Fruit fly (Drosophila melanogaster) whole organism, adult: ENCODE measurements around the gene CG44158.

Experiments
- CG11617 ChIP-seq: fragments of 200-800 bp; sonication (Bioruptor generic); optimal IDR thresholded peaks from 2 replicates; lab custom pipeline; 2017; ENCODE audit warnings: mild to moderate bottlenecking, missing biosample characterization, missing genetic modification reagents, missing genetic modification characterization
- CG12768 ChIP-seq: fragments of 200-800 bp; sonication (Bioruptor generic); optimal IDR thresholded peaks from 2 replicates; lab custom pipeline; 2017; ENCODE audit warnings: missing biosample characterization, missing genetic modification characterization, mild to moderate bottlenecking, moderate library complexity, missing genetic modification reagents
- CG14711 ChIP-seq: fragments of 200-800 bp; sonication (Bioruptor generic); optimal IDR thresholded peaks from 2 replicates; lab custom pipeline; 2018; ENCODE audit warnings: missing biosample characterization, mild to moderate bottlenecking, missing genetic modification characterization, moderate library complexity
- CG1620 ChIP-seq: fragments of 200-800 bp; sonication (Bioruptor generic); optimal IDR thresholded peaks from 2 replicates; lab custom pipeline; 2016; ENCODE audit warnings: missing biosample characterization, missing genetic modification characterization
- CG33017 ChIP-seq: fragments of 200-800 bp; sonication (Bioruptor generic); optimal IDR thresholded peaks from 2 replicates; lab custom pipeline; 2018; ENCODE audit warnings: missing biosample characterization, mild to moderate bottlenecking, missing genetic modification characterization, moderate library complexity
- CG5204 ChIP-seq: fragments of 200-800 bp; sonication (Bioruptor generic); optimal IDR thresholded peaks from 2 replicates; lab custom pipeline; 2016; ENCODE audit warnings: missing biosample characterization, missing genetic modification characterization
- CG7045 ChIP-seq: fragments of 200-800 bp; sonication (Bioruptor generic); optimal IDR thresholded peaks from 2 replicates; lab custom pipeline; 2017; ENCODE audit warnings: missing biosample characterization, mild to moderate bottlenecking, missing genetic modification characterization
- CG7101 ChIP-seq: fragments of 200-800 bp; sonication (Bioruptor generic); optimal IDR thresholded peaks from 2 replicates; lab custom pipeline; 2018; ENCODE audit warnings: missing biosample characterization, mild to moderate bottlenecking, missing genetic modification characterization, moderate library complexity
- Clk ChIP-seq: fragments of 200-800 bp; sonication (Bioruptor generic); optimal IDR thresholded peaks from 2 replicates; lab custom pipeline; 2017; ENCODE audit warnings: missing biosample characterization, missing genetic modification characterization
- Crg-1 ChIP-seq: fragments of 200-800 bp; sonication (Bioruptor generic); optimal IDR thresholded peaks from 2 replicates; lab custom pipeline; 2016; ENCODE audit warnings: missing biosample characterization, missing genetic modification characterization
- Hr96 ChIP-seq: fragments of 200-800 bp; sonication (Bioruptor generic); optimal IDR thresholded peaks from 2 replicates; lab custom pipeline; 2016; ENCODE audit warnings: missing biosample characterization, missing genetic modification characterization
- Mnt ChIP-seq: fragments of 200-800 bp; sonication (Bioruptor generic); optimal IDR thresholded peaks from 2 replicates; lab custom pipeline; 2016; ENCODE audit warnings: missing biosample characterization, mild to moderate bottlenecking, missing genetic modification characterization
- bab1 ChIP-seq: fragments of 200-800 bp; sonication (Bioruptor generic); optimal IDR thresholded peaks from 3 replicates; lab custom pipeline; 2019; ENCODE audit warnings: missing biosample characterization, mild to moderate bottlenecking, missing genetic modification characterization, moderate library complexity
- cic ChIP-seq: fragments of 200-800 bp; sonication (Bioruptor generic); optimal IDR thresholded peaks from 2 replicates; lab custom pipeline; 2017; ENCODE audit warnings: missing biosample characterization, mild to moderate bottlenecking, missing genetic modification characterization, moderate library complexity
- cnc ChIP-seq, 2 experiments: fragments of >200 bp; optimal IDR thresholded peaks; 2 replicates each; lab custom pipeline; 2017
- kay ChIP-seq: fragments of 200-800 bp; sonication (Bioruptor generic); peaks from one replicate; lab custom pipeline; 2016; ENCODE audit warnings: missing biosample characterization, missing genetic modification characterization, borderline replicate concordance
- ovo ChIP-seq: fragments of 200-800 bp; sonication (Bioruptor generic); optimal IDR thresholded peaks from 2 replicates; lab custom pipeline; 2016; ENCODE audit warnings: missing biosample characterization, missing genetic modification characterization
- pad ChIP-seq: fragments of 200-800 bp; sonication (Bioruptor generic); optimal IDR thresholded peaks from 3 replicates; lab custom pipeline; 2017; ENCODE audit warnings: missing biosample characterization, missing genetic modification characterization, mild to moderate bottlenecking, moderate library complexity, missing genetic modification reagents
- tj ChIP-seq: fragments of 200-800 bp; sonication (Bioruptor generic); optimal IDR thresholded peaks from 3 replicates; lab custom pipeline; 2017; ENCODE audit warnings: missing biosample characterization, mild to moderate bottlenecking, missing genetic modification characterization, moderate library complexity
- toe ChIP-seq: fragments of 200-800 bp; sonication (Bioruptor generic); optimal IDR thresholded peaks from 2 replicates; lab custom pipeline; 2016; ENCODE audit warnings: missing biosample characterization, missing genetic modification characterization

CG44158 gene

dm6 chr3R:18243000-18243399 is 34.4 kb downstream of the CG44158 start:
- TF ChIP-seq bab1 = no peak
- peak in 1 of 2 experiments; percentile 35 for TF ChIP-seq cnc (optimal IDR thresholded peaks at IDR 0.05; lab: Kevin White, UChicago)

DNA sequence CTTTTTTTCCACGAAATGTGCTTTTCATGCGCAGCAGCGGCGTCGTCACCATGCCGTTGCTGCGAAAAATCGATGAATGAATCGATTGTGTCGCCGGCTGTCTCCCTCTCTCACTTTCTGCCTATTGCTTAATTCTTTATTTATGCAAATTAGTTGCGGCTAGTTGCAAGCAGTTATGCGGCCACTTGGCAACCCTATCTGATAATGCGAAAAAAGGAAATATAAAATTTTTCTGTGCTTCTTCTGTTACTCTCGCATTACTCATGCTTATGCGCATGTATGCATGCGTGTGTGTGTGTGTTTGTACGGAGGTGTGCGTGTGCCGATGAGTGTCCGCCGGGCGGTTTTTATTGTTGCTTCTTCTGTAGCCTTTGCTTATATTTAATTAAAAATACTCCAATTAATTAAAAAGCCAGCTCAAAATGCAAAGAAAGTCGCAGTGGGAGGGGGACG is 35.2 kb downstream of the CG44158 start:
- TF ChIP-seq Hr96 (GFP tag; lab: Kevin White, UChicago) = peak; percentile 38
- TF ChIP-seq CG5204 = no peak
- TF ChIP-seq CG14711 = peak; percentile 94
- TF ChIP-seq kay (GFP tag; lab: Kevin White, UChicago) = peak; percentile 96
- no peak for TF ChIP-seq cnc (optimal IDR thresholded peaks at IDR 0.05; lab: Kevin White, UChicago)
- no peak for TF ChIP-seq Mnt (GFP tag; lab: Kevin White, UChicago)

dm6 chr3R:18244171-18245043 is 35.8 kb downstream of the CG44158 start:
- TF ChIP-seq CG7045 (GFP tag; lab: Kevin White, UChicago) (peak; percentile 36), CG14711 (no peak), CG7101 (no peak), CG33017 (tag; lab: Kevin White, UChicago) (no peak), pad (GFP tag; lab: Kevin White, UChicago) (peak; percentile 82), CG5204 (no peak), CG12768 (GFP tag; lab: Kevin White, UChicago) (peak; percentile 55), tj (GFP tag; lab: Kevin White, UChicago) (peak; percentile 75), Crg-1 (GFP tag; lab: Kevin White, UChicago) (peak; percentile 53), Hr96 (GFP tag; lab: Kevin White, UChicago) (peak; percentile 33), cnc (optimal IDR thresholded peaks at IDR 0.05; lab: Kevin White, UChicago) (no peak), Clk (no peak), Mnt (GFP tag; lab: Kevin White, UChicago) (peak; percentile 52), CG1620 (GFP tag; lab: Kevin White, UChicago) (peak; percentile 29), bab1 (peak; percentile 6), CG11617 (GFP tag; lab: Kevin White, UChicago) (peak; percentile 20), toe (GFP tag; lab: Kevin White, UChicago) (no peak), ovo (GFP tag; lab: Kevin White, UChicago) (no peak), kay (GFP tag; lab: Kevin White, UChicago) (no peak), cic (GFP tag; lab: Kevin White, UChicago) (peak; percentile 82)

DNA sequence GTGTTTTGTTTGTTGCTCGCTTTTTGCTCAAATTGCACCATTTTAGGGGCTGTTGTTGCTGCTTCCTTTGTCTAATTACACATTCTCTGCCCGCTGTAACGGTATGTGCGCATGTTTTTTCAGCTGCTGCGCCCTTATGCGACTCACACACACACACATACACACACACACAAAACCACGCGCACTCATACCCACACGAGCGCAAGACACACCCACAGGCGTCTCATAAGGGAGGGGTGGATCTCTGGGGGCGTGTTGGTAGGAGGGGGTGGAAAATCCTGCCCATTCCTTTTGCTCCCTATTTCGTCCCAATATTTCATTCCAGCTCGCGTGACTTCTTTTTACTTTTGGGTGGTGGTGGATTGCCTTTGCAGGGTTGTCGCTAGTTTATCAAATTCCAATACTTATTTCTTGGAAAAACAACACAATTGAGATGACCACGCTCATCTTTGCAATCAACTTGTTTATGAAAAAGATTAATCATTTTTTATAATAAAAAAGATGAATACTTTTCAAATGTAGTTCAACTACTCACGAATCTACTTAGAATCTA is 36.5 kb downstream of the CG44158 start:
- peak; percentile 80 for TF ChIP-seq CG14711
- peak; percentile 73 for TF ChIP-seq ovo (GFP tag; lab: Kevin White, UChicago)
- peak; percentile 73 for TF ChIP-seq kay (GFP tag; lab: Kevin White, UChicago)
- no peak for TF ChIP-seq cic (GFP tag; lab: Kevin White, UChicago)

DNA sequence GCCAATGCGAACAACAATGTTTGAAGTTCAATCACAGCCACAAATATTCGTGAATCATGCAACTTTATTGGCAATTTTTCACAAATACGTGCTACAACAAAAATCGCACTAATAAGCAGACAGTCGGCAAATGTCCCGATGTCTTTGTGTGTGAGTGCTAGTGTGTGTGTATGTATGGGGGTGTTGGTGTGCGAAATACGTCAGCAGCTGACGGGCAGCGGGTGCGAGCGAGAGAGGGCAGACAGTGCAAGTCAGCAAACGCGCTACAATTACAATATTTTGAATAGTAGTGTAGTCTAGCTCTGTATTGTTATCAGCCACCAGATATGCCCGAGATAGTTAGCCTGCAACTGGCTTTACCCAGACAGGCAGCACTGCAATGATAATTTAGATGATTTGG is 37.5 kb downstream of the CG44158 start:
- TF ChIP-seq cnc (optimal IDR thresholded peaks at IDR 0.05; lab: Kevin White, UChicago) (peak in 1 of 2 experiments; percentile 83), tj (GFP tag; lab: Kevin White, UChicago) (peak; percentile 95), bab1 (peak; percentile 19), pad (GFP tag; lab: Kevin White, UChicago) (no peak), ovo (GFP tag; lab: Kevin White, UChicago) (no peak), cic (GFP tag; lab: Kevin White, UChicago) (peak; percentile 84), CG12768 (GFP tag; lab: Kevin White, UChicago) (peak; percentile 68), CG7045 (GFP tag; lab: Kevin White, UChicago) (no peak), Mnt (GFP tag; lab: Kevin White, UChicago) (no peak)

- no peak for TF ChIP-seq bab1
- peak; percentile 19 for TF ChIP-seq pad (GFP tag; lab: Kevin White, UChicago)
- TF ChIP-seq ovo (GFP tag; lab: Kevin White, UChicago) = peak; percentile 43
- no peak for TF ChIP-seq cic (GFP tag; lab: Kevin White, UChicago)
- TF ChIP-seq tj (GFP tag; lab: Kevin White, UChicago) = peak; percentile 46
Measured at dm6 chr3R:18249268-18249667, 40.7 kb downstream of the CG44158 start.

dm6 chr3R:18250815-18251214 is 42.2 kb downstream of the CG44158 start, which contains the start of gene CG18598:
TSS of gene CG18598 (plus strand) at chr3R:18251115.
- TF ChIP-seq tj (GFP tag; lab: Kevin White, UChicago) (peak; percentile 26), toe (GFP tag; lab: Kevin White, UChicago) (no peak), Crg-1 (GFP tag; lab: Kevin White, UChicago) (no peak), kay (GFP tag; lab: Kevin White, UChicago) (no peak)
